Worm (Caenorhabditis elegans) whole organism, young adult: ENCODE data around the gene Y54G2A.11.

Source experiments
- hlh-26 ChIP-seq: fragments of 200-800 bp; sonication (Bioruptor generic); conservative IDR thresholded peaks from 2 replicates; pipeline ENCODE4 v1.3.6; 2022; ENCODE audit warnings: missing genetic modification reagents, missing genetic modification characterization, missing compliant biosample characterization
- madf-6 ChIP-seq: fragments of 200-800 bp; sonication (Bioruptor generic); IDR thresholded peaks from 2 replicates; pipeline ENCODE4 v1.3.6; 2022; ENCODE audit warnings: missing genetic modification reagents, missing genetic modification characterization, missing compliant biosample characterization

DNA sequence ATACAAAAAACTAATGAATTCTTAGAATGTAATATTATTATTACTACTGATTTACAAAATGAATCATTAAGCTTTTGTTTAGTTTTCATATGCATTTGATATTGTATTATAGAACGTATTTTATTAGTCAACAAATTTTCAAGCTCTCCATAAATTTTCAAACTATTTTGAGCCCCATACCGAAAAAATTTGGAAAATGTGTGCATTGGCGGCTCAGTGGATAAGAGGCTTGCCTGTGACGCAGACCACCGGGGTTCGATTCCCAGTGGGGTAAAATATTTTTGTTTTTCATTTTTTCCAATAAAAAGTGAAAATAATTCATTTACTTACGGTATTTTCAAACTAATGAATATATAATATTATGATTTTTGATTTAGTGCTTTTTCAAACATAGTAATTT is 33.1 kb downstream of the Y54G2A.11 start:
- TF ChIP-seq madf-6: no peak
- TF ChIP-seq hlh-26: no peak
